Fruit fly (Drosophila melanogaster) S2 (cell line): Measurements from ENCODE around the gene Pex10.

Experiments used
- CG8478 ChIP-seq: fragments of >200 bp; optimal IDR thresholded peaks from 2 replicates; lab custom pipeline; 2018
- CTCF ChIP-seq, 2 experiments: fragments of >200 bp; optimal IDR thresholded peaks; 2 replicates each; lab custom pipeline; 2018

dm6 chr3L:1558178-1558788 is at the start of gene Pex10, which contains the start of gene CG12099:
- TF ChIP-seq CG8478 (no peak), CTCF (optimal IDR thresholded peaks at IDR 0.05; lab: Kevin White, UChicago) (no peak)
